Worm (Caenorhabditis elegans) whole organism, L4 larva: ENCODE results near the gene Y38C1AA.12.

Experiments
- D1046.2 ChIP-seq: fragments of 200-800 bp; sonication (Bioruptor generic); IDR thresholded peaks from 2 replicates; pipeline ENCODE4 v1.3.6; 2022; ENCODE audit warnings: missing genetic modification characterization, missing compliant biosample characterization
- F37D6.2 ChIP-seq: sonication (generic microtip); optimal IDR thresholded peaks from 2 replicates; lab custom pipeline; 2016; ENCODE audit warnings: mild to moderate bottlenecking, missing genetic modification characterization, missing compliant biosample characterization
- T20F7.1 ChIP-seq: fragments of 200-800 bp; sonication (Bioruptor generic); optimal IDR thresholded peaks from 2 replicates; lab custom pipeline; 2018; ENCODE audit warnings: mild to moderate bottlenecking, missing genetic modification characterization, missing compliant biosample characterization
- T26A8.4 ChIP-seq: fragments of 200-800 bp; sonication (Bioruptor generic); IDR thresholded peaks from 2 replicates; pipeline ENCODE4 v1.3.6; 2022; ENCODE audit warnings: missing genetic modification characterization, missing compliant biosample characterization
- Y75B8A.6 ChIP-seq: fragments of 200-800 bp; sonication (Bioruptor generic); IDR thresholded peaks from 2 replicates; pipeline ENCODE4 v1.3.6; 2022; ENCODE audit warnings: missing genetic modification reagents, missing genetic modification characterization, missing compliant biosample characterization
- aha-1 ChIP-seq: fragments of 150-350 bp; peaks from one replicate; lab custom pipeline; 2014; ENCODE audit warnings: missing biosample characterization, missing genetic modification characterization
- aly-2 ChIP-seq: sonication (generic microtip); optimal IDR thresholded peaks from 2 replicates; lab custom pipeline; 2018; ENCODE audit warnings: missing biosample characterization, missing genetic modification characterization
- arid-1 ChIP-seq: fragments of 200-800 bp; sonication (Bioruptor generic); conservative IDR thresholded peaks from 2 replicates; pipeline ENCODE4 v1.3.6; 2022; ENCODE audit warnings: missing genetic modification reagents, missing genetic modification characterization, missing compliant biosample characterization
- ceh-28 ChIP-seq: fragments of 150-350 bp; optimal IDR thresholded peaks from 2 replicates; lab custom pipeline; 2014; ENCODE audit warnings: missing biosample characterization, missing genetic modification reagents, missing genetic modification characterization
- ceh-44 ChIP-seq: fragments of 200-800 bp; sonication (Bioruptor generic); IDR thresholded peaks from 2 replicates; pipeline ENCODE4 v1.3.6; 2022; ENCODE audit warnings: missing genetic modification reagents, missing genetic modification characterization, missing compliant biosample characterization
- ceh-62 ChIP-seq: sonication (generic microtip); optimal IDR thresholded peaks from 2 replicates; lab custom pipeline; 2017; ENCODE audit warnings: missing biosample characterization, missing genetic modification characterization
- ces-1 ChIP-seq: fragments of 150-350 bp; sonication (generic microtip); optimal IDR thresholded peaks from 4 replicates; lab custom pipeline; 2014; ENCODE audit warnings: missing biosample characterization, missing genetic modification reagents, missing genetic modification characterization
- daf-16 ChIP-seq, 3 experiments: sonication (generic microtip); optimal IDR thresholded peaks; 2 replicates each; lab custom pipeline; 2016 to 2017; ENCODE audit warnings: missing genetic modification characterization in 3 of 3, missing genetic modification reagents in 3 of 3, mild to moderate bottlenecking in 2 of 3, missing compliant biosample characterization in 2 of 3, missing biosample characterization in 1 of 3, moderate library complexity in 1 of 3
- dmd-6 ChIP-seq: fragments of 200-800 bp; sonication (Bioruptor generic); IDR thresholded peaks from 2 replicates; pipeline ENCODE4 v1.3.6; 2022; ENCODE audit warnings: missing genetic modification reagents, missing genetic modification characterization, missing compliant biosample characterization
- dpl-1 ChIP-seq: fragments of 150-350 bp; optimal IDR thresholded peaks from 2 replicates; lab custom pipeline; 2014; ENCODE audit warnings: missing biosample characterization, missing genetic modification reagents, missing genetic modification characterization
- dve-1 ChIP-seq: sonication (generic microtip); optimal IDR thresholded peaks from 2 replicates; lab custom pipeline; 2017; ENCODE audit warnings: antibody characterized with exemption, mild to moderate bottlenecking, missing genetic modification characterization, missing compliant biosample characterization; ENCODE audit not compliant: insufficient read depth
- hlh-30 ChIP-seq: sonication (generic microtip); optimal IDR thresholded peaks from 2 replicates; lab custom pipeline; 2017; ENCODE audit warnings: antibody characterized with exemption, mild to moderate bottlenecking, missing genetic modification characterization, missing compliant biosample characterization; ENCODE audit not compliant: insufficient read depth
- hmg-1.1 ChIP-seq: fragments of 200-800 bp; sonication (Bioruptor generic); IDR thresholded peaks from 2 replicates; pipeline ENCODE4 v1.3.6; 2022; ENCODE audit warnings: missing genetic modification reagents, missing genetic modification characterization, missing compliant biosample characterization
- jun-1 ChIP-seq: fragments of 150-350 bp; optimal IDR thresholded peaks from 2 replicates; lab custom pipeline; 2014; ENCODE audit warnings: missing biosample characterization, missing genetic modification reagents, missing genetic modification characterization
- lim-7 ChIP-seq: fragments of 200-800 bp; sonication (Bioruptor generic); IDR thresholded peaks from 2 replicates; pipeline ENCODE4 v1.3.6; 2022; ENCODE audit warnings: missing genetic modification characterization, missing compliant biosample characterization
- lin-13 ChIP-seq: fragments of 150-350 bp; optimal IDR thresholded peaks from 2 replicates; lab custom pipeline; 2014; ENCODE audit warnings: missing biosample characterization, missing genetic modification reagents, missing genetic modification characterization
- lsy-2 ChIP-seq, 2 experiments: fragments of 150-350 bp in 1 of 2; sonication (generic microtip) in 1 of 2; optimal IDR thresholded peaks; 2 replicates each; lab custom pipeline; 2014 to 2017; ENCODE audit warnings: missing biosample characterization in 2 of 2, missing genetic modification characterization in 2 of 2
- mdl-1 ChIP-seq, 2 experiments: fragments of 150-350 bp in 1 of 2; sonication (generic microtip) in 1 of 2; optimal IDR thresholded peaks; 2 replicates each; lab custom pipeline; 2014 to 2017; ENCODE audit warnings: missing biosample characterization in 2 of 2, missing genetic modification characterization in 2 of 2
- mdt-29 ChIP-seq: fragments of 200-800 bp; sonication (Bioruptor generic); IDR thresholded peaks from 2 replicates; pipeline ENCODE4 v1.3.6; 2022; ENCODE audit warnings: missing genetic modification reagents, missing genetic modification characterization, missing compliant biosample characterization
- mep-1 ChIP-seq: fragments of 150-350 bp; sonication (generic microtip); optimal IDR thresholded peaks from 3 replicates; lab custom pipeline; 2014; ENCODE audit warnings: missing biosample characterization, missing genetic modification characterization
- mes-2 ChIP-seq: sonication (generic microtip); optimal IDR thresholded peaks from 2 replicates; lab custom pipeline; 2016; ENCODE audit warnings: missing genotype, mild to moderate bottlenecking, missing genetic modification characterization, missing compliant biosample characterization; ENCODE audit not compliant: poor library complexity, severe bottlenecking
- mxl-3 ChIP-seq: fragments of 200-800 bp; sonication (Bioruptor generic); optimal IDR thresholded peaks from 2 replicates; lab custom pipeline; 2018; ENCODE audit warnings: mild to moderate bottlenecking, missing genetic modification characterization, missing compliant biosample characterization
- nhr-10 ChIP-seq: fragments of 150-350 bp; optimal IDR thresholded peaks from 2 replicates; lab custom pipeline; 2014; ENCODE audit warnings: missing biosample characterization, missing genetic modification characterization
- nhr-102 ChIP-seq: sonication (generic microtip); optimal IDR thresholded peaks from 2 replicates; lab custom pipeline; 2016; ENCODE audit warnings: mild to moderate bottlenecking, missing genetic modification characterization, moderate library complexity, missing compliant biosample characterization
- nhr-25 ChIP-seq: sonication (generic microtip); optimal IDR thresholded peaks from 2 replicates; lab custom pipeline; 2017; ENCODE audit warnings: missing genetic modification characterization, mild to moderate bottlenecking, missing compliant biosample characterization, antibody characterized with exemption, moderate library complexity, borderline replicate concordance; ENCODE audit not compliant: insufficient read depth
- nhr-28 ChIP-seq: fragments of 150-350 bp; optimal IDR thresholded peaks from 2 replicates; lab custom pipeline; 2014; ENCODE audit warnings: missing biosample characterization, missing genetic modification characterization
- nhr-41 ChIP-seq: fragments of 200-800 bp; sonication (Bioruptor generic); IDR thresholded peaks from 2 replicates; pipeline ENCODE4 v1.3.6; 2022; ENCODE audit warnings: missing genetic modification reagents, missing genetic modification characterization, missing compliant biosample characterization
- nhr-48 ChIP-seq: sonication (generic microtip); optimal IDR thresholded peaks from 2 replicates; lab custom pipeline; 2016; ENCODE audit warnings: mild to moderate bottlenecking, missing genetic modification characterization, missing compliant biosample characterization
- nhr-76 ChIP-seq: fragments of 150-350 bp; optimal IDR thresholded peaks from 2 replicates; lab custom pipeline; 2014; ENCODE audit warnings: missing biosample characterization, missing genetic modification characterization
- nhr-77 ChIP-seq: fragments of 150-350 bp; optimal IDR thresholded peaks from 2 replicates; lab custom pipeline; 2014; ENCODE audit warnings: missing biosample characterization, missing genetic modification characterization
- pha-4 ChIP-seq, 2 experiments: fragments of 150-350 bp in 1 of 2; fragments of 200-800 bp in 1 of 2; sonication (Bioruptor generic) in 1 of 2; IDR thresholded peaks in 1 of 2; optimal IDR thresholded peaks in 1 of 2; 2 replicates each; pipeline versions ENCODE4 v1.3.6 to Lab custom; 2014 to 2022; ENCODE audit warnings: missing genetic modification characterization in 2 of 2, missing genetic modification reagents in 2 of 2, missing biosample characterization in 1 of 2, missing compliant biosample characterization in 1 of 2
- pqm-1 ChIP-seq: sonication (generic microtip); optimal IDR thresholded peaks from 2 replicates; lab custom pipeline; 2017; ENCODE audit warnings: missing biosample characterization, missing genetic modification characterization
- sdz-12 ChIP-seq: fragments of 200-800 bp; sonication (Bioruptor generic); optimal IDR thresholded peaks from 2 replicates; lab custom pipeline; 2018; ENCODE audit warnings: mild to moderate bottlenecking, missing genetic modification characterization, missing compliant biosample characterization
- spr-1 ChIP-seq: sonication (generic microtip); optimal IDR thresholded peaks from 2 replicates; lab custom pipeline; 2016; ENCODE audit warnings: mild to moderate bottlenecking, missing genetic modification characterization, missing compliant biosample characterization
- spr-3 ChIP-seq: fragments of 200-800 bp; sonication (Bioruptor generic); optimal IDR thresholded peaks from 2 replicates; lab custom pipeline; 2018; ENCODE audit warnings: mild to moderate bottlenecking, missing genetic modification characterization, missing compliant biosample characterization
- unc-62 ChIP-seq, 3 experiments: fragments of 150-350 bp in 1 of 3; sonication (generic microtip); optimal IDR thresholded peaks in 2 of 3; peaks in 1 of 3; 1 replicate in 1 of 3; 2 replicates in 2 of 3; lab custom pipeline; 2014 to 2017; ENCODE audit warnings: missing biosample characterization in 3 of 3, missing genetic modification characterization in 3 of 3, missing genetic modification reagents in 3 of 3, missing genotype in 1 of 3
- ztf-7 ChIP-seq: fragments of 150-350 bp; optimal IDR thresholded peaks from 2 replicates; lab custom pipeline; 2014; ENCODE audit warnings: missing biosample characterization, missing genetic modification characterization

The Y38C1AA.12 gene

DNA sequence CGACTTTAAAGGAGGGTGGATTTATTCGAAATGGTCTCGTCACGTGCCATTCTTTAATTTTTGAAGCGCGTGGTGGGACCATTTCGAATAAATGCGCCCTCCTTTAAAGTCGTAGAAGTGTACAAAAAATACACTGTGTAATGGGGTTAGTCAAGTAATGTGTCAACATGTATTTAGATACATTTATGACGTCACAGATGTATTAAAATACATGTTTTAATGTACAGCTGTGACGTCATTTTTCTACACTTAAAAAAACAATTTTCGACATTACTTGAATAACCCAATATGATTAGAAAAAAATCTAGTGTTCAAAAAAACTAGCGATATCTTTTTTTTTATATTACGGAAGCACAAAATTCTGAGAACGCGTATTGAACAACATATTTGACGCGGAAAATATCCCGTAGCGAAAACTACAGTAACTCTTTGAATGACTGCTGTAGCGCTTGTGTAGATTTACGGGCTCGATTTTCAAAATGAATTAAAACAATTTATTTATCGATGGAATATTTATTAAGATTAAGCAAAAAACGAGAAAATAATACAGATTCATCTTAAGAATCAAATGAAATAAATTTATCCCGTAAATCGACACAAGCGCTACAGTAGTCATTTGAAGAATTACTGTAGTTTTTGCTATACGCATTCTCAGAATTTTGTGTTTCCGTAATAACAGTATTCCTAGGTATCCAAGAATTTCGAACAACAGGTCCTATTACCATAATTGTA, 11.0 kb downstream of the Y38C1AA.12 start, which contains the start of gene gfrp-1:
gfrp-1 (plus strand) TSS at position 682 of the 732 bp plus-strand sequence.
- TF ChIP-seq aha-1 (tag; lab: Kevin White, UChicago) = peak; percentile 52
- TF ChIP-seq nhr-48 (tag; lab: Kevin White, UChicago) = no peak

DNA sequence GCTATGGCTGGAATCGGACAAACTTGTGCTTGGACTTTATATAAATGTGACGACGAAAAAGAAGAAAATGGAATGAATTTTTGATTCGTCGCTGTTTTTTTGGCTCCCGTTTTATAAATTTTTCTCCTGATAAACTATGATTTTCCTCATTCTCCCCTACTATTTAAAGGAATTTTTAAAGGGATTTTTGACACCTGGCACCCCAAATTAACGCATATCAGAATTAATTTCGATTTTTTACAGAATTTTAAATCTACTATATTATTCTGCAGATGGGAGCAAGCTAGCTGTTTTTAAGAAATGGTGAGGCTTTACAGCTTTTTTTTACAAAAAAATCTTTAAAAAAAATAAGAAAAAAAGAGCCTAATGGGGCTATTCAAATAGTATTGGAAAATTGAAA, 12.9 kb downstream of the Y38C1AA.12 start, which contains the start of gene coa-1:
coa-1 (plus strand) TSS at position 301 of the 400 bp plus-strand sequence.
- no peak for TF ChIP-seq nhr-25 (tag; lab: Kevin White, UChicago)
- TF ChIP-seq F37D6.2 (tag; lab: Kevin White, UChicago) = no peak
- TF ChIP-seq D1046.2 (GFP tag; lab: Robert Waterston, UW) = no peak
- TF ChIP-seq mdt-29 = no peak
- no peak for TF ChIP-seq ceh-44
- no peak for TF ChIP-seq spr-1 (tag; lab: Kevin White, UChicago)
- no peak for TF ChIP-seq nhr-10 (tag; lab: Kevin White, UChicago)
- no peak for TF ChIP-seq spr-3 (GFP tag; lab: Kevin White, UChicago)
- no peak for TF ChIP-seq ceh-28 (tag; lab: Kevin White, UChicago)
- TF ChIP-seq dmd-6 (GFP tag; lab: Robert Waterston, UW) = no peak
- TF ChIP-seq arid-1 = no peak
- TF ChIP-seq pqm-1 = no peak

DNA sequence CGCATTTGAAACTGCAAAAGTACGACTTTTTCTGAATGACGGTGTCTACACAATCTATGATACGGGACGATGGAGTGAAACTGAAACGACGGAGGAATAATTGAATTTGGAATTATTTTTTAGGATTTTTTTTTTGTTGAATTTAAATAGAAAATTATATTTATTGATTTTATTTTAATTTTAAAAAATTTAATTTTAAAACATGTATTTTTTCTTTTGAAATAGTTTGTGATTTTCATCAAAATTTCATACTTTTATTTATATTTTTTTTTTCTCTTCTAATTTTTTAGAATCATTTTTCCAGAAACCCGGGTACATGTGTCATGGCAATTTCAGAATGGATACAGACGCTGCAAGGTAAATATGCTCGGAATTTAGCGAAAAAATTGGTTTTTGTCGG, 15.8 kb downstream of the Y38C1AA.12 start, which contains the start of gene Y38C1AA.1:
Y38C1AA.1 (plus strand) TSS at position 301 of the 400 bp plus-strand sequence.
- TF ChIP-seq pha-4 (GFP tag; IDR thresholded peaks at IDR 0.05; lab: Robert Waterston, UW) (no peak), pha-4 (tag; optimal IDR thresholded peaks at IDR 0.05; lab: Kevin White, UChicago) (no peak), sdz-12 (GFP tag; lab: Kevin White, UChicago) (no peak), daf-16 (GFP tag; optimal IDR thresholded peaks at IDR 0.05; lab: Kevin White, UChicago) (no peak), daf-16 (tag; optimal IDR thresholded peaks at IDR 0.05; lab: Kevin White, UChicago) (no peak), jun-1 (no peak), Y75B8A.6 (GFP tag; lab: Robert Waterston, UW) (no peak), pqm-1 (no peak), aly-2 (tag; lab: Kevin White, UChicago) (no peak), ceh-28 (tag; lab: Kevin White, UChicago) (no peak), nhr-76 (no peak), nhr-41 (GFP tag; lab: Robert Waterston, UW) (no peak), spr-1 (tag; lab: Kevin White, UChicago) (no peak), dve-1 (no peak), ces-1 (GFP tag; lab: Kevin White, UChicago) (no peak), lim-7 (GFP tag; lab: Robert Waterston, UW) (no peak), mes-2 (tag; lab: Kevin White, UChicago) (no peak)

DNA sequence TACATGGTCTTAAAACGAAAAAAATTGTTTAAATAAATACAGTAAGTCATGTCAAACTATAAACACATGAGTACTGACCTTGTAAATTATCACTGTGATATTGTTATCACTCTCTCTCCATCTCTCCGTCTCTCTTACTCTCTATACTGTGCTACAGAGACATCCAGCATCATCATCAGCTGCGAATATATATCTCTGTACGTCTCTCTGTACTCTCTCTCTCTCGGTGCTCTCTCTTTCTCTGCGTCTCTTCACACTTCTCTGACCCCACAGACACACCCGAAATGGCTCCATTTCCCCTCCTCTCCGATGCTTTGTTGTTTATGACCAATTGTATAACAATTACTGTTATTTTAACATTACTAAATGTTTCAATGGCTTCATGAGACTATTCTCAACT, 18.5 kb downstream of the Y38C1AA.12 start:
- peak; percentile 62 for TF ChIP-seq hlh-30 (tag; lab: Kevin White, UChicago)
- TF ChIP-seq nhr-77 (tag; lab: Kevin White, UChicago) = peak; percentile 50
- peak; percentile 81 for TF ChIP-seq nhr-41 (GFP tag; lab: Robert Waterston, UW)
- peak; percentile 91 for TF ChIP-seq dve-1
- 0 out of 2 replicates have a peak, but pooled peaks have one; percentile 27 for TF ChIP-seq hmg-1.1 (GFP tag; lab: Robert Waterston, UW)
- TF ChIP-seq mdl-1 (tag; optimal IDR thresholded peaks at IDR 0.05; lab: Kevin White, UChicago) = peak in 1 of 2 experiments; percentile 50
- TF ChIP-seq ztf-7 = no peak
- no peak for TF ChIP-seq nhr-76
- no peak for TF ChIP-seq ceh-62
- no peak for TF ChIP-seq lin-13 (GFP tag; lab: Kevin White, UChicago)
- TF ChIP-seq T26A8.4 (GFP tag; lab: Robert Waterston, UW) = no peak
- no peak for TF ChIP-seq mxl-3 (GFP tag; lab: Kevin White, UChicago)
- TF ChIP-seq D1046.2 (GFP tag; lab: Robert Waterston, UW) = no peak
- TF ChIP-seq nhr-28 (tag; lab: Kevin White, UChicago) = peak; percentile 91
- TF ChIP-seq Y75B8A.6 (GFP tag; lab: Robert Waterston, UW) = 0 out of 2 replicates have a peak, but pooled peaks have one; percentile 70
- TF ChIP-seq mep-1 = no peak
- peak; percentile 44 for TF ChIP-seq dpl-1
- peak in 1 of 2 experiments; percentile 60 for TF ChIP-seq unc-62 (GFP tag; optimal IDR thresholded peaks at IDR 0.05 in 1 of 2; lab: Kevin White, UChicago)
- no peak for TF ChIP-seq unc-62 (tag; optimal IDR thresholded peaks at IDR 0.05; lab: Kevin White, UChicago)
- peak in 1 of 2 experiments; percentile 56 for TF ChIP-seq lsy-2 (tag; optimal IDR thresholded peaks at IDR 0.05; lab: Kevin White, UChicago)
- TF ChIP-seq nhr-102 (tag; lab: Kevin White, UChicago) = peak; percentile 64
- TF ChIP-seq T20F7.1 (GFP tag; lab: Kevin White, UChicago) = no peak
